Worm (Caenorhabditis elegans): ENCODE results near the gene T06D8.9.

Gene T06D8.9

ce11 chrII:11226379-11226778 lies 13.0 kb upstream of the T06D8.9 start, which contains the start of gene T06D8.2:
Gene T06D8.2 (plus strand): TSS chrII:11226679.
- TF ChIP-seq M03D4.4 (tag; optimal IDR thresholded peaks at IDR 0.05), result no peak
- no peak for TF ChIP-seq pha-4 (tag; optimal IDR thresholded peaks at IDR 0.05)
- no peak for TF ChIP-seq unc-39 (tag; optimal IDR thresholded peaks at IDR 0.05)
- TF ChIP-seq snpc-4 (tag; optimal IDR thresholded peaks at IDR 0.05), result no peak
- TF ChIP-seq sptf-1 (tag; optimal IDR thresholded peaks at IDR 0.05), result no peak
- TF ChIP-seq hlh-1 (tag; optimal IDR thresholded peaks at IDR 0.05), result no peak
- TF ChIP-seq zip-8 (tag; optimal IDR thresholded peaks at IDR 0.05), result no peak
- TF ChIP-seq elt-3 (tag; optimal IDR thresholded peaks at IDR 0.05), result no peak
- TF ChIP-seq ceh-43 (GFP tag; optimal IDR thresholded peaks at IDR 0.05), result no peak
- no peak for TF ChIP-seq unc-62 (GFP tag; optimal IDR thresholded peaks at IDR 0.05)
- TF ChIP-seq mep-1 (tag; optimal IDR thresholded peaks at IDR 0.05), result no peak
- no peak for TF ChIP-seq ztf-11 (tag; optimal IDR thresholded peaks at IDR 0.05)
- no peak for TF ChIP-seq elt-1 (tag; optimal IDR thresholded peaks at IDR 0.05; ENCODE audit: borderline replicate concordance, insufficient read depth)
- TF ChIP-seq ham-2 (GFP tag; optimal IDR thresholded peaks at IDR 0.05), result no peak

- TF ChIP-seq hlh-1 (tag; optimal IDR thresholded peaks at IDR 0.05) (peak; percentile 98), drap-1 (GFP tag; optimal IDR thresholded peaks at IDR 0.05) (no peak)
These were observed 4.6 kb upstream of the T06D8.9 start, which contains the start of gene cox-15 for ce11 chrII:11234751-11235150. Gene cox-15 (minus strand): TSS chrII:11234952.

- TF ChIP-seq unc-120 (tag; optimal IDR thresholded peaks at IDR 0.05; ENCODE audit: poor library complexity, severe bottlenecking) (peak; percentile 11), flh-1 (GFP tag; optimal IDR thresholded peaks at IDR 0.05) (no peak)
These were observed 3.1 kb upstream of the T06D8.9 start, which contains the start of gene cchl-1 for ce11 chrII:11236274-11236673. Gene cchl-1 (minus strand): TSS chrII:11236387.

- no peak for TF ChIP-seq cnd-1 (tag; optimal IDR thresholded peaks at IDR 0.05)
- TF ChIP-seq tbx-8 (GFP tag; optimal IDR thresholded peaks at IDR 0.05), result no peak
- no peak for TF ChIP-seq ceh-43 (GFP tag; optimal IDR thresholded peaks at IDR 0.05)
- no peak for TF ChIP-seq blmp-1 (tag; optimal IDR thresholded peaks at IDR 0.05)
- no peak for TF ChIP-seq mls-2 (tag; optimal IDR thresholded peaks at IDR 0.05)
These were observed 2.3 kb upstream of the T06D8.9 start, which contains the start of gene fndc-1 for ce11 chrII:11237099-11237498. Gene fndc-1 (minus strand): TSS chrII:11237325.

- TF ChIP-seq pha-4 (tag; optimal IDR thresholded peaks at IDR 0.05) (no peak), sem-2 (GFP tag; optimal IDR thresholded peaks at IDR 0.05) (no peak), lsy-2 (tag; optimal IDR thresholded peaks at IDR 0.05) (no peak), nhr-28 (tag; optimal IDR thresholded peaks at IDR 0.05) (no peak), snpc-4 (tag; optimal IDR thresholded peaks at IDR 0.05) (no peak), ham-2 (GFP tag; optimal IDR thresholded peaks at IDR 0.05) (no peak), nhr-237 (tag; optimal IDR thresholded peaks at IDR 0.05) (no peak), unc-120 (tag; optimal IDR thresholded peaks at IDR 0.05; ENCODE audit: poor library complexity, severe bottlenecking) (no peak), nhr-76 (tag; optimal IDR thresholded peaks at IDR 0.05) (no peak), mls-2 (tag; optimal IDR thresholded peaks at IDR 0.05) (no peak), ceh-39 (tag; optimal IDR thresholded peaks at IDR 0.05) (no peak), elt-3 (tag; optimal IDR thresholded peaks at IDR 0.05) (no peak), tbx-8 (GFP tag; optimal IDR thresholded peaks at IDR 0.05) (no peak), drap-1 (GFP tag; optimal IDR thresholded peaks at IDR 0.05) (no peak), ceh-43 (GFP tag; optimal IDR thresholded peaks at IDR 0.05) (no peak), lin-32 (GFP tag; optimal IDR thresholded peaks at IDR 0.05) (no peak), hlh-1 (tag; optimal IDR thresholded peaks at IDR 0.05) (no peak), mep-1 (tag; optimal IDR thresholded peaks at IDR 0.05) (no peak), sptf-1 (tag; optimal IDR thresholded peaks at IDR 0.05) (no peak), nhr-2 (tag; optimal IDR thresholded peaks at IDR 0.05) (no peak)
These were observed 817 bp downstream of the T06D8.9 start for ce11 chrII:11240214-11240613.

- TF ChIP-seq ztf-11 (tag; optimal IDR thresholded peaks at IDR 0.05) (no peak), snpc-4 (tag; optimal IDR thresholded peaks at IDR 0.05) (no peak), ceh-43 (GFP tag; optimal IDR thresholded peaks at IDR 0.05) (no peak), elt-3 (tag; optimal IDR thresholded peaks at IDR 0.05) (no peak), cnd-1 (tag; optimal IDR thresholded peaks at IDR 0.05) (no peak), ceh-83 (GFP tag; optimal IDR thresholded peaks at IDR 0.05) (no peak), unc-120 (tag; optimal IDR thresholded peaks at IDR 0.05; ENCODE audit: poor library complexity, severe bottlenecking) (no peak), ces-1 (GFP tag; optimal IDR thresholded peaks at IDR 0.05) (no peak), lsy-2 (tag; optimal IDR thresholded peaks at IDR 0.05) (no peak)
These were observed 1.6 kb downstream of the T06D8.9 start for ce11 chrII:11240963-11241362.

Measured in whole organism, mixed stage, embryonic.